Worm (Caenorhabditis elegans): Measurements from ENCODE around the gene Y41C4A.11.

ce11 chrIII:11683038-11683437, 36.6 kb upstream of the Y41C4A.11 start:
- TF ChIP-seq pes-1 (GFP tag; IDR thresholded peaks at IDR 0.05), result no peak
- TF ChIP-seq ama-1 (optimal IDR thresholded peaks at IDR 0.05), result no peak
- no peak for TF ChIP-seq ceh-13 (GFP tag; optimal IDR thresholded peaks at IDR 0.05)
- no peak for TF ChIP-seq hmg-4 (GFP tag; optimal IDR thresholded peaks at IDR 0.05)
- no peak for TF ChIP-seq tbx-11 (GFP tag; IDR thresholded peaks at IDR 0.05)
- no peak for TF ChIP-seq tra-4 (tag; optimal IDR thresholded peaks at IDR 0.05)
- TF ChIP-seq tbx-37 (GFP tag; conservative IDR thresholded peaks at IDR 0.05), result no peak
- TF ChIP-seq aly-1 (tag; optimal IDR thresholded peaks at IDR 0.05), result no peak
- TF ChIP-seq B0310.2 (tag; optimal IDR thresholded peaks at IDR 0.05), result no peak

Measured in whole organism, early embryonic.